Worm (Caenorhabditis elegans) whole organism, early embryonic: ENCODE results near the gene srbc-45.

ENCODE experiments used
- ama-1 ChIP-seq: fragments of 150-350 bp; optimal IDR thresholded peaks from 2 replicates; lab custom pipeline; 2014
- tra-4 ChIP-seq: sonication (generic microtip); optimal IDR thresholded peaks from 2 replicates; lab custom pipeline; 2017; ENCODE audit warnings: missing genetic modification characterization, missing compliant biosample characterization

DNA sequence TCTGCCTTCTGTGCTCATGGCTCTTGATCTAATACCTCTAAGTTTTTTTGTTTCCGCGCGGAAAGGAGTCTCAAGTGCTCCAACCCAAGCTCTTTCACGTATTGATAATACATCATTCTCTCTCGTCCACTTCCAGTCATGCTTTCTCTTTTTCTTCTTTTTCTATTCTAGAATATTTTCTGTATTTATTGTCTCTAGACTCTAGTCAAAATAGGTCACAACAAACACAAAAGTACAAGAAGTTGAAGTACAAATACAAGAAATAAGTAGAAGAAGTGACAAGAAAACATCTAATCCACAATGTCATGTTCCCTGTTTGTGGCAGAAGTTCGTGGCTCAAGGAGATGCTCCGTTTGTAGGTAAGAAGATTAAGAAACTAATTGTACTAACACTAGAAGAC lies 30.2 kb upstream of the srbc-45 start, which contains the start of gene ZC455.1:
- TF ChIP-seq ama-1 (no peak), tra-4 (no peak)
